Fruit fly (Drosophila melanogaster) whole organism, larva: ENCODE data around the gene CG12239.

Experiments used
- noc ChIP-seq: fragments of 200-800 bp; sonication (Bioruptor generic); optimal IDR thresholded peaks from 3 replicates; lab custom pipeline; 2019; ENCODE audit warnings: missing biosample characterization, mild to moderate bottlenecking, missing genetic modification characterization, moderate library complexity

The CG12239 gene

DNA sequence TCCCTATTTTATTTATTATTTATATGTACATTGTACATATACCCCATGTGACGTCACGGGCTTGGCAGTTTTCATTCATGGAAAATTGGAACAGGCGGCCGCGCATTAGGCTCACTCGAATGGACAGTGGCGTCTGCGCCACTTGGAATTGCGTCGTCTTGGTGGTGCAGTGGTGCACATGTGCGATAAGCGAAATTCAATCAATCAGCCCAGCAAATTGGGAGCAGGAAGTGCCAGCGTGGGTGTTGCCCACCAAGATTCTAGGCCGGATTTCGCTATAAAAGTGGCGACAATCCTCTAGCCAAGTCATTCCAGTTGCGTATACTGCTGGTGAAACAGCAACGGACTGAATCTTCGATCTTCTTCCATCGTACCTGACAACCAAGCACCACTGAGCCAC, at the start of gene CG12239:
CG12239 (plus strand) TSS at position 301 of the 400 bp plus-strand sequence.
- no peak for TF ChIP-seq noc (tag; lab: Kevin White, UChicago)

- TF ChIP-seq noc (tag; lab: Kevin White, UChicago): no peak
Observed at dm6 chrX:5744277-5744846, 47.6 kb upstream of the CG12239 start.

DNA sequence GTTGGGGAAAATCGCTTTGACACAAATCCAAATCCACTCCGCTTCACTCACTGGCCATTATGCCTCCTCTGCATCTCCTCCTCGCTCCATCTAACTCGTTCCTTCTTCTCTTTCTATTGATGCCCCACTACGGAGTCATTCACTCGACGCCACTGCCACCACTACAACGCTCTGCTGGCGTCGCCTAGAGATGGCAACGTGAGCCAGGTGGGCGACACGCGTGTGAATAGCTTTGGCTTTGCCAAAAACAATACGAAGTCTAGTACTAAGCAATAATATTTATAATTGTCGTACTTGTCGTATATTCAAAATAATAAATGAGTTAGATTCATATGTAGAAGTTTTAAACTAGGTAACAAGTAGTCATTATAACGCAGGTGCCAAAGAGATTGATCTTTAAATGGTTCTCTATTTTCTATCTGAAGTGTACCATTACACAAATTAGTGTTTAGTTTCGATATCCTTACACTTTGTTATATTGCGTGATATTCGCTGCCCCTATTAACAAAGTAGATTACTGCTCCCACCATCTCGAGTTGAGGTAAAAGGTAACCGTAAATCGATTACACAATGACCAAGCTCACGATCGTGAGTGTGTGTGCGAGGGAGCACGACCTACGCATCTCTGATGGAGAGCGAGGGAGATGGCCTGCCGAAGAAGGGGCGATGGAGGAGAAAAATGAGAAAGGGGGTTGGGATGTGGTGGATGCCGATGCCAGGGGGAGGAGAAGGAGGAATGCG, 46.8 kb upstream of the CG12239 start:
- TF ChIP-seq noc (tag; lab: Kevin White, UChicago): peak; percentile 16

- peak; percentile 75 for TF ChIP-seq noc (tag; lab: Kevin White, UChicago)
Observed at dm6 chrX:5745840-5746815, 45.8 kb upstream of the CG12239 start.

- TF ChIP-seq noc (tag; lab: Kevin White, UChicago): peak; percentile 88
Observed at dm6 chrX:5746864-5747861, 44.8 kb upstream of the CG12239 start, which contains the start of the genes IntS6 and Rtel1. Gene IntS6, minus strand, starts transcription at chrX:5747254. Gene Rtel1, plus strand, starts transcription at chrX:5747747.

DNA sequence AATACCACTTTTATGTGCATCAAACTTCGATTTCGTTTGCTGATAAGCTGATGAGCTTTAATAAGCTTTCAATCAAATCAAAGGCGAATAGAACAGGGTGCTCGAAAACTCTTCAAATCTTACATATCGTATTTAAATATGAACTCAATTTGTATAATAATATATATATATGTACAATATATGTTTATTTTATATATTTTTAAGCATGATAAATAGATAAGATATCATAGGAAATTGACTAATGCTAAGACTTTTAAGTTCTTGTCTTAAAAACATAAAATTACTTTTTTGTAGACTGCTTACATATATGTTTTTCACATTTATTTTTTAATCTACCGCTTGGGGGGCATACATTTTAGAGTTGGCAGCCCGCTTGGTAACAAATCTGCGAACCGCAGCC, 40.0 kb upstream of the CG12239 start, which contains the start of gene CG15772:
CG15772 (plus strand) TSS at position 301 of the 400 bp plus-strand sequence.
- TF ChIP-seq noc (tag; lab: Kevin White, UChicago): no peak

DNA sequence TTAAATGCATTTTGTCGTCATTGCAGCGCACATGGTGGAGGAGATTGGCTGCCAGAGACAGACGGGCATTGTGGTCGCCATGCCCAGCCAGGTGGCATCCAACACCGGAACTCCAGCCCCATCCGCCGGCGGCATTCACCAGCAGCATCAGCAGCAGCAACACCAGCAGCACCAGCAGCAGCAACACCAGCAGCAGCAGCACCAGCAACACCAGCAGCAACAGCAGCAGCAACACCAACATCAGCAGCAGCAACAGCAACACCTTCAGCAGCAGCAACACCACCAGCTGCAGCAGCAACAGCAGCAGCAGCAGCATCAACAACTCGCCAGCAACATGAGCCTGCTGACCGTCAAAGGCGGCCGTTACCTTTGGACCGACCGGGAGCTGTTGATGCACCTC, 39.1 kb upstream of the CG12239 start:
- TF ChIP-seq noc (tag; lab: Kevin White, UChicago): no peak

DNA sequence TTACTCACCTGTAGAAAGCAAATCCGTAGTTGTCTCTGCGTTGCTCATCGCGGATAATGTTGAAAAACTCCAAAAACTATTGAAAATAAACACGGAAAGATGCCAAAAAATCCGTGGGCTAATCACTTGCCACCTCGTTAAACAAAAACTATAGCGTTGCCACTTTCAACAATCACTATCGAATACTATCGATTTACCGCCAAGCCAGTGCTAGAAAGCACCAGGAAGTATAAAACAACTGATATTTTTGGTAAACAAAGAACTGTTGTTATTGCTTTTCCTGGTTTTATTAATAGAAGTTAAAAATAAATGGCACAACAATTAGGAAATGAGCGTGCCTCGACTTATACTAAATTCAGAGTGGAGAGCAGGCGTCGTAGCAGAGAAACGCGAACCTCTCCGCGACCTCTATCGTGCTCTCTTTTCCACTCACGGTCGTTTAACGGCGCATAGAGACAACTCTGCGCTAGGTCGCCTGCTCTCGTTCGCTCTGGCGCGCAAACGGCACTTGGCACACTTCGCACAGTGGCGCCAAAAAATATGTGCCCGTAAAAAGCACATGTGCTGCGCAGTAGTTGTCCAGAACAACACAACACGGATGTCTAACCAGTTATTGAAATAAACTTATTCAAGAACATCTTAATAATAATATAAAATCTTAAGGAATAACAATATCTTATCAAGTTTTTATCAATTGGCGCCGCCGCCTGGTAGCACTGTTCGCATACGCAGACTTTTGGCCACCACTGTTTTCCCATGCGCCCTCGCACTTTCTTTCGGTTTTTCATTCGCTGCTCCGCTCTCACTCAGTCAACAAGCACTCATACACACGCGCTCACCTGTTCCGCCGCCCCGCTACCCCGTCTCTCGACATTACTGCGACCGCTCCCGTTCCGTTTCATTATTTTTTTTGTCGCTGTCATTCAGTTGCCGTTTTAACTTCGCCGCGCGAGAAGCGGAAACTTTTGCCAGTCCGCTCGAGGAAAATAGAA, 36.8 kb upstream of the CG12239 start, which contains the start of the genes lin-52 and CG15771:
lin-52 (minus strand) TSS at position 122 of the 992 bp plus-strand sequence.
CG15771 (plus strand) TSS at position 738 of the 992 bp plus-strand sequence.
- TF ChIP-seq noc (tag; lab: Kevin White, UChicago): peak; percentile 96

- no peak for TF ChIP-seq noc (tag; lab: Kevin White, UChicago)
Observed at dm6 chrX:5756146-5756545, 35.8 kb upstream of the CG12239 start.

- no peak for TF ChIP-seq noc (tag; lab: Kevin White, UChicago)
Observed at dm6 chrX:5763443-5764000, 28.4 kb upstream of the CG12239 start.

DNA sequence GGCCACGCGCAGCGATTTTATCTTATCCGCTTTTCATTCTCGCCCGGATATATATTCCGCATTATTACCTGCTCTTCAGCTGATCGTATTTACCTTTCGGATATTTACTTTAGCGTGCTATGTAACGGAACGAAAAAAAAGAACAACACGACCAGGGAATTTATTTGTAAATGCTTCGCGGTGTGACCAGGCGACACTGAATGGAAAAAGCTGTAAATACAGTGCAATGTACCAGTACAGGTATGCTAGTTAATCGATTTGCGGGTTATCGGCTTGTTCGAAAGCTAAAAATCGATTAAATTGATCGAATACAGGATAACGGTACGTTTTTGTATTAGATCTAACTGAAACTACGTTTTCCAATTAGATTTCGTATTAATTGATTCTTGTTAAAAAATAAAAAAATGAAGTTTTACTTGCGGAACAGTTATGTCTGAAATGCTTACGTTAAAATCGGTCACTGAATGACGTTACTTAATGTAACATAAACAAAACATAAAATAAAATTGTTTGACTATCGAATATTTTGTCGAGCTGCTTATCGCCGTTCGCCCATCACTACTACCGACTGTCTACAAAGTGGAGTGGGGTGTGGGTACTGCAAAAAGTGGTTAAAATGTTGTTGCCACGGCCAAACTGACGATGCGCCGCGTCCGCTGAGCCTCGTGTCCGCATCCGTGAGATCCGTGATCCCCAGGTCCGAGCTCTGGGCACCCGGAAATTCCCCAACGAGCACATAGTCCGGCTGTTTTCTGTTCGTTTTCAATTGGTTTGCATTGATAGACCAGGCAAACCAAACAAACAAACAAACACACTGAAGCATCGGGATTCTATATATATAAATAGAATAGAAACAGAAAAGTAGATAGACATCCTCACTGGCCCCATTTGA, 27.7 kb upstream of the CG12239 start, which contains the start of the genes MAPk-Ak2 and CG42699:
MAPk-Ak2 (minus strand) TSS at position 203 of the 892 bp plus-strand sequence.
CG42699 (plus strand) TSS at position 553 of the 892 bp plus-strand sequence.
- peak; percentile 46 for TF ChIP-seq noc (tag; lab: Kevin White, UChicago)
